Fruit fly (Drosophila melanogaster) whole organism, prepupa: ENCODE results near the gene CG4390.

Experiments used
- CG10631 ChIP-seq: fragments of 200-800 bp; sonication (Bioruptor generic); optimal IDR thresholded peaks from 2 replicates; lab custom pipeline; 2016; ENCODE audit warnings: missing biosample characterization, missing genetic modification characterization
- CG10669 ChIP-seq: fragments of 200-800 bp; sonication (Bioruptor generic); optimal IDR thresholded peaks from 3 replicates; lab custom pipeline; 2018; ENCODE audit warnings: missing biosample characterization, mild to moderate bottlenecking, missing genetic modification characterization, moderate library complexity
- CG11762 ChIP-seq: fragments of 200-800 bp; sonication (Bioruptor generic); optimal IDR thresholded peaks from 3 replicates; lab custom pipeline; 2016; ENCODE audit warnings: missing biosample characterization, missing genetic modification characterization; ENCODE audit not compliant: insufficient read depth
- CG11902 ChIP-seq: fragments of 200-800 bp; sonication (Bioruptor generic); optimal IDR thresholded peaks from 3 replicates; lab custom pipeline; 2016; ENCODE audit warnings: missing biosample characterization, missing genetic modification characterization
- CG15336 ChIP-seq: fragments of 200-800 bp; sonication (Bioruptor generic); IDR thresholded peaks from 2 replicates; pipeline ENCODE4 v1.3.6; 2022; ENCODE audit warnings: missing biosample characterization, missing genetic modification characterization
- CG3032 ChIP-seq: fragments of 200-800 bp; optimal IDR thresholded peaks from 2 replicates; lab custom pipeline; 2019; ENCODE audit warnings: missing biosample characterization, mild to moderate bottlenecking, missing genetic modification characterization, moderate library complexity
- CG31627 ChIP-seq: fragments of 200-800 bp; sonication (Bioruptor generic); optimal IDR thresholded peaks from 3 replicates; lab custom pipeline; 2016; ENCODE audit warnings: missing biosample characterization, missing genetic modification characterization
- CG34406 ChIP-seq: fragments of 200-800 bp; sonication (Bioruptor generic); optimal IDR thresholded peaks from 3 replicates; lab custom pipeline; 2016; ENCODE audit warnings: missing biosample characterization, missing genetic modification characterization
- CG3919 ChIP-seq: fragments of 200-800 bp; sonication (Bioruptor generic); optimal IDR thresholded peaks from 3 replicates; lab custom pipeline; 2016; ENCODE audit warnings: missing biosample characterization, missing genetic modification characterization
- CG4318 ChIP-seq: fragments of 200-800 bp; sonication (Bioruptor generic); optimal IDR thresholded peaks from 3 replicates; lab custom pipeline; 2017; ENCODE audit warnings: missing biosample characterization, mild to moderate bottlenecking, missing genetic modification characterization
- CG6163 ChIP-seq: fragments of 200-800 bp; sonication (Bioruptor generic); IDR thresholded peaks from 3 replicates; pipeline ENCODE4 v1.3.6; 2022; ENCODE audit warnings: missing biosample characterization, missing genetic modification characterization
- CG6276 ChIP-seq: fragments of 200-800 bp; sonication (Bioruptor generic); optimal IDR thresholded peaks from 2 replicates; lab custom pipeline; 2017; ENCODE audit warnings: missing biosample characterization, mild to moderate bottlenecking, missing genetic modification characterization
- CG6792 ChIP-seq: fragments of 200-800 bp; sonication (Bioruptor generic); optimal IDR thresholded peaks from 3 replicates; lab custom pipeline; 2016; ENCODE audit warnings: missing biosample characterization, missing genetic modification characterization
- CG6854 ChIP-seq: fragments of 200-800 bp; sonication (Bioruptor generic); optimal IDR thresholded peaks from 2 replicates; lab custom pipeline; 2017; ENCODE audit warnings: missing biosample characterization, mild to moderate bottlenecking, missing genetic modification characterization
- CG7368 ChIP-seq: fragments of 200-800 bp; sonication (Bioruptor generic); optimal IDR thresholded peaks from 3 replicates; lab custom pipeline; 2016; ENCODE audit warnings: missing biosample characterization, missing genetic modification characterization
- CG8319 ChIP-seq: fragments of 200-800 bp; sonication (Bioruptor generic); optimal IDR thresholded peaks from 3 replicates; lab custom pipeline; 2016; ENCODE audit warnings: missing biosample characterization, missing genetic modification characterization
- CG8632 ChIP-seq: fragments of 200-800 bp; sonication (Bioruptor generic); optimal IDR thresholded peaks from 3 replicates; lab custom pipeline; 2016; ENCODE audit warnings: missing biosample characterization, missing genetic modification characterization
- CG9139 ChIP-seq: fragments of 200-800 bp; sonication (Bioruptor generic); optimal IDR thresholded peaks from 3 replicates; lab custom pipeline; 2017; ENCODE audit warnings: missing biosample characterization, mild to moderate bottlenecking, missing genetic modification characterization
- Eip75B ChIP-seq: fragments of 200-800 bp; sonication (Bioruptor generic); optimal IDR thresholded peaks from 3 replicates; lab custom pipeline; 2016; ENCODE audit warnings: missing biosample characterization, missing genetic modification characterization
- Eip78C ChIP-seq: fragments of 200-800 bp; sonication (Bioruptor generic); peaks from one replicate; lab custom pipeline; 2016; ENCODE audit warnings: missing biosample characterization, missing genetic modification characterization
- Eip93F ChIP-seq: fragments of 200-800 bp; sonication (Bioruptor generic); optimal IDR thresholded peaks from 2 replicates; lab custom pipeline; 2016; ENCODE audit warnings: missing biosample characterization, mild to moderate bottlenecking, missing genetic modification characterization
- Ets21C ChIP-seq: fragments of 200-800 bp; sonication (Bioruptor generic); optimal IDR thresholded peaks from 3 replicates; lab custom pipeline; 2016; ENCODE audit warnings: missing biosample characterization, missing genetic modification characterization
- Ets96B ChIP-seq: fragments of 200-800 bp; optimal IDR thresholded peaks from 2 replicates; lab custom pipeline; 2019; ENCODE audit warnings: missing biosample characterization, mild to moderate bottlenecking, missing genetic modification characterization, moderate library complexity
- Gug ChIP-seq: fragments of 200-800 bp; sonication (Bioruptor generic); IDR thresholded peaks from 2 replicates; pipeline ENCODE4 v1.3.6; 2022; ENCODE audit warnings: missing biosample characterization, missing genetic modification characterization
- Hr38 ChIP-seq: sonication (Bioruptor generic); optimal IDR thresholded peaks from 2 replicates; lab custom pipeline; 2016; ENCODE audit warnings: missing biosample characterization, missing genetic modification characterization
- Hr4 ChIP-seq: fragments of 200-800 bp; sonication (Bioruptor generic); optimal IDR thresholded peaks from 3 replicates; lab custom pipeline; 2016; ENCODE audit warnings: missing biosample characterization, missing genetic modification characterization
- Lpt ChIP-seq: fragments of 200-800 bp; sonication (Bioruptor generic); optimal IDR thresholded peaks from 3 replicates; lab custom pipeline; 2016; ENCODE audit warnings: missing biosample characterization, missing genetic modification characterization
- Met ChIP-seq: fragments of 200-800 bp; sonication (Bioruptor generic); optimal IDR thresholded peaks from 3 replicates; lab custom pipeline; 2016; ENCODE audit warnings: missing biosample characterization, missing genetic modification characterization
- OdsH ChIP-seq: fragments of 200-800 bp; sonication (Bioruptor generic); optimal IDR thresholded peaks from 3 replicates; lab custom pipeline; 2016; ENCODE audit warnings: missing biosample characterization, missing genetic modification characterization
- Smox ChIP-seq: fragments of 200-800 bp; sonication (Bioruptor generic); optimal IDR thresholded peaks from 3 replicates; lab custom pipeline; 2016; ENCODE audit warnings: missing biosample characterization, missing genetic modification characterization
- Sox102F ChIP-seq: fragments of 200-800 bp; sonication (Bioruptor generic); optimal IDR thresholded peaks from 2 replicates; lab custom pipeline; 2016; ENCODE audit warnings: missing biosample characterization, mild to moderate bottlenecking, missing genetic modification characterization
- Sox14 ChIP-seq: fragments of 200-800 bp; sonication (Bioruptor generic); optimal IDR thresholded peaks from 3 replicates; lab custom pipeline; 2016; ENCODE audit warnings: missing biosample characterization, missing genetic modification characterization
- Sox15 ChIP-seq: fragments of 200-800 bp; sonication (Bioruptor generic); optimal IDR thresholded peaks from 3 replicates; lab custom pipeline; 2016; ENCODE audit warnings: missing biosample characterization, missing genetic modification characterization
- acj6 ChIP-seq: fragments of 200-800 bp; sonication (Bioruptor generic); optimal IDR thresholded peaks from 3 replicates; lab custom pipeline; 2016; ENCODE audit warnings: missing biosample characterization, missing genetic modification characterization
- dac ChIP-seq: fragments of 200-800 bp; sonication (Bioruptor generic); optimal IDR thresholded peaks from 2 replicates; lab custom pipeline; 2017; ENCODE audit warnings: missing biosample characterization, mild to moderate bottlenecking, missing genetic modification characterization
- dsx ChIP-seq: fragments of 200-800 bp; optimal IDR thresholded peaks from 3 replicates; lab custom pipeline; 2019; ENCODE audit warnings: missing biosample characterization, mild to moderate bottlenecking, missing genetic modification characterization, moderate library complexity; ENCODE audit not compliant: poor library complexity, severe bottlenecking
- eg ChIP-seq: fragments of 200-800 bp; sonication (Bioruptor generic); IDR thresholded peaks from 3 replicates; pipeline ENCODE4 v1.3.6; 2022; ENCODE audit warnings: missing biosample characterization, missing genetic modification characterization
- esn ChIP-seq: fragments of 200-800 bp; sonication (Bioruptor generic); optimal IDR thresholded peaks from 2 replicates; lab custom pipeline; 2016; ENCODE audit warnings: missing biosample characterization, mild to moderate bottlenecking, missing genetic modification characterization, moderate library complexity
- fd59A ChIP-seq: fragments of 200-800 bp; sonication (Bioruptor generic); optimal IDR thresholded peaks from 2 replicates; lab custom pipeline; 2017; ENCODE audit warnings: missing biosample characterization, mild to moderate bottlenecking, missing genetic modification characterization, missing genetic modification reagents
- fd85E ChIP-seq: fragments of 200-800 bp; sonication (Bioruptor generic); optimal IDR thresholded peaks from 3 replicates; lab custom pipeline; 2016; ENCODE audit warnings: missing biosample characterization, missing genetic modification characterization
- fkh ChIP-seq: fragments of 200-800 bp; sonication (Bioruptor generic); optimal IDR thresholded peaks from 3 replicates; lab custom pipeline; 2017; ENCODE audit warnings: missing biosample characterization, mild to moderate bottlenecking, missing genetic modification characterization, moderate library complexity
- lz ChIP-seq: fragments of 200-800 bp; sonication (Bioruptor generic); optimal IDR thresholded peaks from 3 replicates; lab custom pipeline; 2016; ENCODE audit warnings: missing biosample characterization, missing genetic modification characterization
- pdm3 ChIP-seq: fragments of 200-800 bp; sonication (Bioruptor generic); optimal IDR thresholded peaks from 3 replicates; lab custom pipeline; 2016; ENCODE audit warnings: missing biosample characterization, missing genetic modification characterization
- spab ChIP-seq: fragments of 200-800 bp; sonication (Bioruptor generic); optimal IDR thresholded peaks from 2 replicates; lab custom pipeline; 2017; ENCODE audit warnings: missing biosample characterization, mild to moderate bottlenecking, missing genetic modification characterization, missing genetic modification reagents
- ss ChIP-seq, 2 experiments: fragments of 200-800 bp; sonication (Bioruptor generic); optimal IDR thresholded peaks; 2 replicates in 1 of 2; 3 replicates in 1 of 2; lab custom pipeline; 2017 to 2018; ENCODE audit warnings: mild to moderate bottlenecking in 2 of 2, missing biosample characterization in 2 of 2, missing genetic modification characterization in 2 of 2, moderate library complexity in 1 of 2
- svp ChIP-seq: fragments of 200-800 bp; sonication (Bioruptor generic); peaks from one replicate; lab custom pipeline; 2016; ENCODE audit warnings: missing biosample characterization, missing genetic modification characterization
- topi ChIP-seq: fragments of 200-800 bp; sonication (Bioruptor generic); optimal IDR thresholded peaks from 3 replicates; lab custom pipeline; 2016; ENCODE audit warnings: missing biosample characterization, missing genetic modification characterization
- vri ChIP-seq: fragments of 200-800 bp; sonication (Bioruptor generic); optimal IDR thresholded peaks from 3 replicates; lab custom pipeline; 2016; ENCODE audit warnings: missing biosample characterization, mild to moderate bottlenecking, missing genetic modification characterization

Gene CG4390

dm6 chr3R:20042457-20042856 is 17.1 kb downstream of the CG4390 start, which contains the start of the genes CG33934 and Indy-2:
CG33934 (plus strand) TSS chr3R:20042757.
Indy-2 (plus strand) TSS chr3R:20042757.
- TF ChIP-seq Met (GFP tag; lab: Kevin White, UChicago) (no peak), CG34406 (no peak), ss (GFP tag; optimal IDR thresholded peaks at IDR 0.05; lab: Kevin White, UChicago) (no peak), CG11762 (GFP tag; lab: Kevin White, UChicago) (no peak), CG3919 (no peak), topi (GFP tag; lab: Kevin White, UChicago) (no peak), Hr4 (GFP tag; lab: Kevin White, UChicago) (no peak), CG10669 (GFP tag; lab: Kevin White, UChicago) (no peak), CG31627 (no peak), Eip75B (GFP tag; lab: Kevin White, UChicago) (no peak)

dm6 chr3R:20035887-20036286 is 23.7 kb downstream of the CG4390 start, which contains the start of gene Regnase-1:
Regnase-1 (minus strand) TSS chr3R:20036056.
- peak; percentile 45 for TF ChIP-seq fd59A (GFP tag; lab: Kevin White, UChicago)
- peak; percentile 80 for TF ChIP-seq CG8319 (GFP tag; lab: Kevin White, UChicago)
- TF ChIP-seq Lpt, result peak; percentile 29
- peak; percentile 76 for TF ChIP-seq CG3032 (tag; lab: Kevin White, UChicago)
- TF ChIP-seq lz, result peak; percentile 85
- no peak for TF ChIP-seq Eip93F (GFP tag; lab: Kevin White, UChicago)
- TF ChIP-seq CG4318, result no peak
- peak; percentile 85 for TF ChIP-seq pdm3 (GFP tag; lab: Kevin White, UChicago)
- peak; percentile 84 for TF ChIP-seq fd85E (GFP tag; lab: Kevin White, UChicago)
- TF ChIP-seq ss (GFP tag; optimal IDR thresholded peaks at IDR 0.05; lab: Kevin White, UChicago), result peak in 1 of 2 experiments; percentile 91
- peak; percentile 82 for TF ChIP-seq CG8632 (GFP tag; lab: Kevin White, UChicago)
- TF ChIP-seq Eip78C (GFP tag; lab: Kevin White, UChicago), result peak; percentile 94
- peak; percentile 87 for TF ChIP-seq CG9139 (GFP tag; lab: Kevin White, UChicago)
- TF ChIP-seq CG10631 (GFP tag; lab: Kevin White, UChicago), result peak; percentile 65
- peak; percentile 84 for TF ChIP-seq Eip75B (GFP tag; lab: Kevin White, UChicago)
- no peak for TF ChIP-seq CG6276 (GFP tag; lab: Kevin White, UChicago)
- TF ChIP-seq topi (GFP tag; lab: Kevin White, UChicago), result peak; percentile 83
- TF ChIP-seq Sox14, result peak; percentile 69
- TF ChIP-seq esn (GFP tag; lab: Kevin White, UChicago), result peak; percentile 90
- peak; percentile 83 for TF ChIP-seq OdsH (GFP tag; lab: Kevin White, UChicago)
- TF ChIP-seq CG3919, result peak; percentile 90
- peak; percentile 51 for TF ChIP-seq Ets21C (GFP tag; lab: Kevin White, UChicago)
- peak; percentile 89 for TF ChIP-seq CG6163 (GFP tag; lab: Robert Waterston, UW)
- TF ChIP-seq acj6 (GFP tag; lab: Kevin White, UChicago), result peak; percentile 74
- TF ChIP-seq CG11762 (GFP tag; lab: Kevin White, UChicago), result peak; percentile 63
- TF ChIP-seq dsx (GFP tag; lab: Kevin White, UChicago), result peak; percentile 73
- no peak for TF ChIP-seq Hr38 (GFP tag; lab: Kevin White, UChicago)
- peak; percentile 87 for TF ChIP-seq CG7368 (GFP tag; lab: Kevin White, UChicago)
- peak; percentile 99 for TF ChIP-seq fkh (GFP tag; lab: Kevin White, UChicago)
- TF ChIP-seq CG31627, result peak; percentile 78
- peak; percentile 81 for TF ChIP-seq CG10669 (GFP tag; lab: Kevin White, UChicago)
- TF ChIP-seq CG6854, result peak; percentile 96
- no peak for TF ChIP-seq svp
- peak; percentile 77 for TF ChIP-seq Smox (GFP tag; lab: Kevin White, UChicago)
- no peak for TF ChIP-seq Ets96B
- TF ChIP-seq eg (GFP tag; lab: Robert Waterston, UW), result peak; percentile 88
- peak; percentile 21 for TF ChIP-seq CG11902 (GFP tag; lab: Kevin White, UChicago)
- peak; percentile 87 for TF ChIP-seq CG34406
- TF ChIP-seq Gug (GFP tag; lab: Robert Waterston, UW), result no peak
- TF ChIP-seq spab (GFP tag; lab: Kevin White, UChicago), result peak; percentile 64
- peak; percentile 51 for TF ChIP-seq dac
- TF ChIP-seq CG15336 (GFP tag; lab: Robert Waterston, UW), result no peak; the same call in 1 of the 2 replicates
- TF ChIP-seq CG6792, result peak; percentile 82
- TF ChIP-seq vri (GFP tag; lab: Kevin White, UChicago), result no peak
- peak; percentile 35 for TF ChIP-seq Sox15 (GFP tag; lab: Kevin White, UChicago)
- TF ChIP-seq Sox102F (GFP tag; lab: Kevin White, UChicago), result no peak
- peak; percentile 49 for TF ChIP-seq Hr4 (GFP tag; lab: Kevin White, UChicago)
